Worm (Caenorhabditis elegans) whole organism, L4/young adult: ENCODE measurements around the gene srz-54.

ENCODE experiments used
- dao-5 ChIP-seq: sonication (generic microtip); optimal IDR thresholded peaks from 2 replicates; lab custom pipeline; 2016; ENCODE audit warnings: missing genotype, missing genetic modification characterization, moderate library complexity, missing compliant biosample characterization
- him-1 ChIP-seq: sonication (generic microtip); optimal IDR thresholded peaks from 2 replicates; lab custom pipeline; 2016; ENCODE audit warnings: missing genotype, missing genetic modification reagents, missing genetic modification characterization, missing compliant biosample characterization

DNA sequence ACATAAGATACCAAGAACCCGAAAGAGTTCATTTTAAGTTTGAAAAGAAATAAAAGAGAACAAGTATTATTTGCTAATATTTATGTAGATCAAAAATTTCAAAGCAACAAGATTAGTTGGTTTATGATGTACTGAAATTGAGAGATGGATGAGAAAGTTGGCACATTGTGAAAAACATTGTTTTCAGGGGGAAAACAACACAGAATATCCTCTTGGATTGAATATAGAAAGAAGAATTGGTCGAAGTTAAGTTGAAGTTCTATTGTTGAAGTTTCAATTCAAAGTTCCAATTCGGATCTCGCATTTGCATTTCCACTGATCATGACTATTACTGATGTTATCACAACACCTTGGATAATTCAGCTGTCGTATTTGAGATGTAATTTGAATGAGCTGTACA, 20.2 kb downstream of the srz-54 start:
- TF ChIP-seq dao-5: no peak
- TF ChIP-seq him-1 (tag; lab: Kevin White, UChicago): no peak
